Worm (Caenorhabditis elegans) whole organism, L3 larva: ENCODE measurements around the gene T26H5.11.

Experiments
- R02D3.7 ChIP-seq: fragments of 150-350 bp; optimal IDR thresholded peaks from 2 replicates; lab custom pipeline; 2014; ENCODE audit warnings: missing biosample characterization, missing genetic modification characterization
- aly-2 ChIP-seq: fragments of 150-350 bp; optimal IDR thresholded peaks from 2 replicates; lab custom pipeline; 2014; ENCODE audit warnings: missing biosample characterization, missing genetic modification characterization
- ama-1 ChIP-seq: fragments of 150-350 bp; optimal IDR thresholded peaks from 2 replicates; lab custom pipeline; 2018
- ceh-16 ChIP-seq: sonication (generic microtip); optimal IDR thresholded peaks from 2 replicates; lab custom pipeline; 2017; ENCODE audit warnings: missing biosample characterization, missing genetic modification characterization
- ceh-28 ChIP-seq: fragments of 150-350 bp; optimal IDR thresholded peaks from 2 replicates; lab custom pipeline; 2014; ENCODE audit warnings: missing biosample characterization, missing genetic modification reagents, missing genetic modification characterization
- ceh-82 ChIP-seq: fragments of 150-350 bp; optimal IDR thresholded peaks from 2 replicates; lab custom pipeline; 2014; ENCODE audit warnings: missing biosample characterization, missing genetic modification characterization
- ceh-9 ChIP-seq: sonication (generic microtip); optimal IDR thresholded peaks from 2 replicates; lab custom pipeline; 2018; ENCODE audit warnings: missing biosample characterization, missing genetic modification characterization
- daf-12 ChIP-seq: fragments of 150-350 bp; optimal IDR thresholded peaks from 2 replicates; lab custom pipeline; 2014; ENCODE audit warnings: missing biosample characterization, missing genetic modification reagents, missing genetic modification characterization
- egl-27 ChIP-seq: sonication (generic microtip); optimal IDR thresholded peaks from 4 replicates; lab custom pipeline; 2017; ENCODE audit warnings: missing biosample characterization, missing genetic modification reagents, missing genetic modification characterization
- egl-5 ChIP-seq: fragments of 150-350 bp; optimal IDR thresholded peaks from 2 replicates; lab custom pipeline; 2017; ENCODE audit warnings: missing biosample characterization, missing genetic modification reagents, missing genetic modification characterization, inconsistent platforms
- elt-1 ChIP-seq: fragments of 150-350 bp; optimal IDR thresholded peaks from 2 replicates; lab custom pipeline; 2014; ENCODE audit warnings: missing biosample characterization, missing genetic modification characterization
- elt-2 ChIP-seq: sonication (generic microtip); optimal IDR thresholded peaks from 2 replicates; lab custom pipeline; 2016; ENCODE audit warnings: missing genetic modification reagents, mild to moderate bottlenecking, missing genetic modification characterization, missing compliant biosample characterization
- elt-3 ChIP-seq, 3 experiments: fragments of 150-350 bp in 1 of 3; sonication (generic microtip) in 2 of 3; optimal IDR thresholded peaks; 2 replicates in 2 of 3; 4 replicates in 1 of 3; lab custom pipeline; 2014 to 2017; ENCODE audit warnings: missing biosample characterization in 3 of 3, missing genetic modification characterization in 3 of 3
- eor-1 ChIP-seq, 2 experiments: fragments of 150-350 bp; optimal IDR thresholded peaks; 2 replicates each; lab custom pipeline; 2014 to 2018; ENCODE audit warnings: missing biosample characterization in 2 of 2, missing genetic modification characterization in 2 of 2
- fkh-10 ChIP-seq: sonication (generic microtip); optimal IDR thresholded peaks from 2 replicates; lab custom pipeline; 2017; ENCODE audit warnings: missing biosample characterization, missing genetic modification reagents, missing genetic modification characterization
- fkh-2 ChIP-seq: fragments of 150-350 bp; optimal IDR thresholded peaks from 2 replicates; lab custom pipeline; 2014; ENCODE audit warnings: missing biosample characterization, missing genetic modification reagents, missing genetic modification characterization
- fos-1 ChIP-seq: fragments of 150-350 bp; optimal IDR thresholded peaks from 2 replicates; lab custom pipeline; 2014; ENCODE audit warnings: missing biosample characterization, missing genetic modification characterization
- hmg-11 ChIP-seq: sonication (generic microtip); optimal IDR thresholded peaks from 2 replicates; lab custom pipeline; 2016; ENCODE audit warnings: missing genetic modification characterization, missing compliant biosample characterization
- jun-1 ChIP-seq: fragments of 150-350 bp; optimal IDR thresholded peaks from 2 replicates; lab custom pipeline; 2014; ENCODE audit warnings: missing biosample characterization, missing genetic modification reagents, missing genetic modification characterization
- lin-15B ChIP-seq: fragments of 150-350 bp; optimal IDR thresholded peaks from 2 replicates; lab custom pipeline; 2014; ENCODE audit warnings: missing biosample characterization, missing genetic modification characterization
- lin-39 ChIP-seq: fragments of 150-350 bp; optimal IDR thresholded peaks from 2 replicates; lab custom pipeline; 2018; ENCODE audit warnings: missing biosample characterization, missing genetic modification reagents, missing genetic modification characterization
- lsy-12 ChIP-seq: sonication (generic microtip); optimal IDR thresholded peaks from 2 replicates; lab custom pipeline; 2016; ENCODE audit warnings: mild to moderate bottlenecking, missing genetic modification characterization, missing compliant biosample characterization
- mdl-1 ChIP-seq: fragments of 150-350 bp; optimal IDR thresholded peaks from 2 replicates; lab custom pipeline; 2014; ENCODE audit warnings: missing biosample characterization, missing genetic modification characterization
- mml-1 ChIP-seq: fragments of 150-350 bp; sonication (generic microtip); optimal IDR thresholded peaks from 3 replicates; lab custom pipeline; 2014; ENCODE audit warnings: missing biosample characterization, missing genetic modification characterization
- nfya-1 ChIP-seq: sonication (generic microtip); optimal IDR thresholded peaks from 2 replicates; lab custom pipeline; 2017; ENCODE audit warnings: missing genetic modification characterization, mild to moderate bottlenecking, missing compliant biosample characterization, antibody characterized with exemption, moderate library complexity; ENCODE audit not compliant: insufficient read depth
- nhr-11 ChIP-seq: fragments of 150-350 bp; optimal IDR thresholded peaks from 2 replicates; lab custom pipeline; 2014; ENCODE audit warnings: missing biosample characterization, missing genetic modification characterization
- nhr-12 ChIP-seq: fragments of 150-350 bp; optimal IDR thresholded peaks from 2 replicates; lab custom pipeline; 2014; ENCODE audit warnings: missing biosample characterization, missing genetic modification characterization
- nhr-23 ChIP-seq: fragments of 150-350 bp; optimal IDR thresholded peaks from 2 replicates; lab custom pipeline; 2014; ENCODE audit warnings: missing biosample characterization, missing genetic modification reagents, missing genetic modification characterization
- nhr-237 ChIP-seq: fragments of 150-350 bp; optimal IDR thresholded peaks from 2 replicates; lab custom pipeline; 2014; ENCODE audit warnings: missing biosample characterization, missing genetic modification characterization
- nhr-25 ChIP-seq: sonication (generic microtip); optimal IDR thresholded peaks from 2 replicates; lab custom pipeline; 2017; ENCODE audit warnings: missing biosample characterization, missing genetic modification characterization
- nhr-28 ChIP-seq: fragments of 150-350 bp; optimal IDR thresholded peaks from 2 replicates; lab custom pipeline; 2014; ENCODE audit warnings: missing biosample characterization, missing genetic modification characterization
- nhr-43 ChIP-seq: sonication (generic microtip); optimal IDR thresholded peaks from 2 replicates; lab custom pipeline; 2016; ENCODE audit warnings: mild to moderate bottlenecking, missing genetic modification characterization, missing compliant biosample characterization; ENCODE audit not compliant: poor library complexity, severe bottlenecking
- nhr-67 ChIP-seq: fragments of 150-350 bp; optimal IDR thresholded peaks from 2 replicates; lab custom pipeline; 2014; ENCODE audit warnings: missing biosample characterization, missing genetic modification characterization
- nhr-76 ChIP-seq: fragments of 150-350 bp; sonication (generic microtip); optimal IDR thresholded peaks from 5 replicates; lab custom pipeline; 2014; ENCODE audit warnings: missing biosample characterization, missing genetic modification characterization
- nhr-77 ChIP-seq: fragments of 150-350 bp; optimal IDR thresholded peaks from 2 replicates; lab custom pipeline; 2014; ENCODE audit warnings: missing biosample characterization, missing genetic modification characterization
- pha-4 ChIP-seq: fragments of 150-350 bp; optimal IDR thresholded peaks from 2 replicates; lab custom pipeline; 2014; ENCODE audit warnings: missing biosample characterization, missing genetic modification reagents, missing genetic modification characterization
- pqm-1 ChIP-seq: fragments of 150-350 bp; optimal IDR thresholded peaks from 2 replicates; lab custom pipeline; 2017; ENCODE audit warnings: missing biosample characterization, missing genetic modification characterization, inconsistent platforms
- sea-2 ChIP-seq: fragments of 150-350 bp; sonication (generic microtip); optimal IDR thresholded peaks from 4 replicates; lab custom pipeline; 2014; ENCODE audit warnings: missing biosample characterization, missing genetic modification reagents, missing genetic modification characterization
- skn-1 ChIP-seq: fragments of 150-350 bp; optimal IDR thresholded peaks from 2 replicates; lab custom pipeline; 2014; ENCODE audit warnings: missing biosample characterization, missing genetic modification characterization
- snpc-4 ChIP-seq: fragments of 150-350 bp; optimal IDR thresholded peaks from 2 replicates; lab custom pipeline; 2014; ENCODE audit warnings: missing biosample characterization, missing genetic modification characterization
- tbx-2 ChIP-seq: sonication (generic microtip); optimal IDR thresholded peaks from 2 replicates; lab custom pipeline; 2016; ENCODE audit warnings: mild to moderate bottlenecking, missing genetic modification characterization, missing compliant biosample characterization
- unc-39 ChIP-seq: sonication (generic microtip); optimal IDR thresholded peaks from 4 replicates; lab custom pipeline; 2017; ENCODE audit warnings: missing biosample characterization, missing genetic modification characterization
- unc-62 ChIP-seq: fragments of 150-350 bp; sonication (generic microtip); optimal IDR thresholded peaks from 4 replicates; lab custom pipeline; 2014; ENCODE audit warnings: missing biosample characterization, missing genetic modification reagents, missing genetic modification characterization
- zag-1 ChIP-seq: fragments of 150-350 bp; optimal IDR thresholded peaks from 2 replicates; lab custom pipeline; 2014; ENCODE audit warnings: missing biosample characterization, missing genetic modification characterization
- ztf-11 ChIP-seq: fragments of 150-350 bp; optimal IDR thresholded peaks from 2 replicates; lab custom pipeline; 2014; ENCODE audit warnings: missing biosample characterization, missing genetic modification characterization
- ztf-4 ChIP-seq: fragments of 150-350 bp; optimal IDR thresholded peaks from 2 replicates; lab custom pipeline; 2014; ENCODE audit warnings: missing biosample characterization, missing genetic modification characterization

T26H5.11 gene

ce11 chrV:15466719-15467118, 22.6 kb upstream of the T26H5.11 start:
- TF ChIP-seq fkh-2 (tag; lab: Kevin White, UChicago) (no peak), snpc-4 (tag; lab: Kevin White, UChicago) (no peak), aly-2 (no peak), jun-1 (no peak)
- TF ChIP-seq, all 47 proteins: peak for 0

- TF ChIP-seq egl-5 (tag; lab: Kevin White, UChicago) (no peak), nhr-12 (no peak), ztf-11 (tag; lab: Kevin White, UChicago) (no peak), unc-39 (no peak), nhr-43 (tag; lab: Kevin White, UChicago) (no peak), ceh-9 (tag; lab: Kevin White, UChicago) (no peak), sea-2 (GFP tag; lab: Kevin White, UChicago) (no peak), fos-1 (tag; lab: Kevin White, UChicago) (no peak), aly-2 (no peak), hmg-11 (tag; lab: Kevin White, UChicago) (no peak), lin-15B (tag; lab: Kevin White, UChicago) (no peak), elt-3 (tag; optimal IDR thresholded peaks at IDR 0.05; lab: Kevin White, UChicago) (no peak), R02D3.7 (tag; lab: Kevin White, UChicago) (no peak), nhr-28 (tag; lab: Kevin White, UChicago) (no peak), tbx-2 (tag; lab: Kevin White, UChicago) (no peak), nhr-237 (tag; lab: Kevin White, UChicago) (no peak)
These were observed 21.9 kb upstream of the T26H5.11 start for ce11 chrV:15466017-15466416.

- TF ChIP-seq mdl-1 (tag; lab: Kevin White, UChicago): peak; percentile 11
- TF ChIP-seq egl-5 (tag; lab: Kevin White, UChicago): no peak
- TF ChIP-seq pqm-1 (tag; lab: Kevin White, UChicago): peak; percentile 68
- TF ChIP-seq snpc-4 (tag; lab: Kevin White, UChicago): peak; percentile 64
- no peak for TF ChIP-seq mml-1
- peak; percentile 71 for TF ChIP-seq lsy-12 (tag; lab: Kevin White, UChicago)
- TF ChIP-seq ceh-16: no peak
- no peak for TF ChIP-seq fkh-2 (tag; lab: Kevin White, UChicago)
- no peak for TF ChIP-seq daf-12 (tag; lab: Kevin White, UChicago)
- no peak for TF ChIP-seq nhr-237 (tag; lab: Kevin White, UChicago)
- peak; percentile 90 for TF ChIP-seq jun-1
- peak; percentile 56 for TF ChIP-seq hmg-11 (tag; lab: Kevin White, UChicago)
- TF ChIP-seq ztf-4: no peak
- TF ChIP-seq nhr-43 (tag; lab: Kevin White, UChicago): peak; percentile 76
- no peak for TF ChIP-seq eor-1 (tag; optimal IDR thresholded peaks at IDR 0.05; lab: Kevin White, UChicago)
- no peak for TF ChIP-seq ama-1
- TF ChIP-seq nhr-23 (tag; lab: Kevin White, UChicago): peak; percentile 81
- peak; percentile 85 for TF ChIP-seq tbx-2 (tag; lab: Kevin White, UChicago)
- peak; percentile 85 for TF ChIP-seq elt-2 (tag; lab: Kevin White, UChicago)
- TF ChIP-seq ceh-82 (tag; lab: Kevin White, UChicago): peak; percentile 40
- TF ChIP-seq egl-27 (tag; lab: Kevin White, UChicago): peak; percentile 82
- TF ChIP-seq nhr-76 (tag; lab: Kevin White, UChicago): peak; percentile 76
- no peak for TF ChIP-seq nfya-1 (tag; lab: Kevin White, UChicago)
- peak in 1 of 3 experiments; percentile 76 for TF ChIP-seq elt-3 (tag; optimal IDR thresholded peaks at IDR 0.05; lab: Kevin White, UChicago)
- TF ChIP-seq zag-1 (tag; lab: Kevin White, UChicago): no peak
- no peak for TF ChIP-seq ztf-11 (tag; lab: Kevin White, UChicago)
- no peak for TF ChIP-seq elt-1 (tag; lab: Kevin White, UChicago)
- TF ChIP-seq nhr-11 (tag; lab: Kevin White, UChicago): peak; percentile 14
- TF ChIP-seq ceh-28 (tag; lab: Kevin White, UChicago): no peak
- TF ChIP-seq unc-39: no peak
- peak; percentile 77 for TF ChIP-seq nhr-25 (tag; lab: Kevin White, UChicago)
- TF ChIP-seq nhr-28 (tag; lab: Kevin White, UChicago): no peak
- TF ChIP-seq lin-39: peak; percentile 63
- TF ChIP-seq nhr-77 (tag; lab: Kevin White, UChicago): peak; percentile 70
- TF ChIP-seq skn-1 (tag; lab: Kevin White, UChicago): peak; percentile 70
- no peak for TF ChIP-seq pha-4 (tag; lab: Kevin White, UChicago)
- TF ChIP-seq unc-62 (GFP tag; lab: Kevin White, UChicago): no peak
- no peak for TF ChIP-seq nhr-12
- TF ChIP-seq ceh-9 (tag; lab: Kevin White, UChicago): no peak
- peak; percentile 54 for TF ChIP-seq R02D3.7 (tag; lab: Kevin White, UChicago)
- no peak for TF ChIP-seq aly-2
- TF ChIP-seq nhr-67: no peak
- TF ChIP-seq fos-1 (tag; lab: Kevin White, UChicago): peak; percentile 83
- TF ChIP-seq sea-2 (GFP tag; lab: Kevin White, UChicago): no peak
- no peak for TF ChIP-seq fkh-10 (GFP tag; lab: Kevin White, UChicago)
These were observed 21.1 kb upstream of the T26H5.11 start, which contains the start of gene pqn-71 for ce11 chrV:15465032-15465727. Gene pqn-71, plus strand, starts transcription at chrV:15465677.
